Worm (Caenorhabditis elegans): ENCODE data around the gene fbxa-28.

- no peak for TF ChIP-seq ceh-82 (tag; optimal IDR thresholded peaks at IDR 0.05)
- TF ChIP-seq mab-5 (tag; optimal IDR thresholded peaks at IDR 0.05) = no peak
- no peak for TF ChIP-seq Y55F3AM.14 (GFP tag; optimal IDR thresholded peaks at IDR 0.05)
- TF ChIP-seq ceh-16 (tag; optimal IDR thresholded peaks at IDR 0.05) = no peak
- no peak for TF ChIP-seq nhr-11 (tag; optimal IDR thresholded peaks at IDR 0.05)
- TF ChIP-seq nhr-129 (tag; optimal IDR thresholded peaks at IDR 0.05) = no peak
These were observed 49.8 kb downstream of the fbxa-28 start, which contains the start of gene Y82E9BL.5 for ce11 chrIII:1347539-1347938.
